Fruit fly (Drosophila melanogaster) whole organism, embryonic: ENCODE data around the gene betaTub65B.

Source experiments
- Adf1 ChIP-seq: fragments of 200-800 bp; sonication (Bioruptor generic); IDR thresholded peaks from 2 replicates; pipeline ENCODE4 v1.3.6; 2022; ENCODE audit warnings: missing biosample characterization, missing genetic modification characterization
- Asciz ChIP-seq: fragments of 200-800 bp; sonication (Bioruptor generic); optimal IDR thresholded peaks from 2 replicates; lab custom pipeline; 2017; ENCODE audit warnings: missing biosample characterization, mild to moderate bottlenecking, missing genetic modification characterization, missing genetic modification reagents
- CG10209 ChIP-seq: fragments of 200-800 bp; sonication (Bioruptor generic); optimal IDR thresholded peaks from 3 replicates; lab custom pipeline; 2017; ENCODE audit warnings: missing biosample characterization, mild to moderate bottlenecking, missing genetic modification characterization, missing genetic modification reagents
- CG10366 ChIP-seq: fragments of 200-800 bp; sonication (Bioruptor generic); IDR thresholded peaks from 2 replicates; pipeline ENCODE4 v1.3.6; 2022; ENCODE audit warnings: missing biosample characterization, missing genetic modification characterization
- CG10462 ChIP-seq: fragments of 200-800 bp; sonication (Bioruptor generic); optimal IDR thresholded peaks from 2 replicates; lab custom pipeline; 2016; ENCODE audit warnings: missing biosample characterization, missing genetic modification characterization
- CG12219 ChIP-seq: fragments of 200-800 bp; sonication (Bioruptor generic); optimal IDR thresholded peaks from 3 replicates; lab custom pipeline; 2018; ENCODE audit warnings: missing biosample characterization, mild to moderate bottlenecking, missing genetic modification characterization
- CG13123 ChIP-seq: fragments of 200-800 bp; sonication (Bioruptor generic); optimal IDR thresholded peaks from 2 replicates; lab custom pipeline; 2016; ENCODE audit warnings: missing biosample characterization, missing genetic modification characterization
- CG13287 ChIP-seq: fragments of 200-800 bp; sonication (Bioruptor generic); IDR thresholded peaks from 2 replicates; pipeline ENCODE4 v1.3.6; 2022; ENCODE audit warnings: missing biosample characterization, missing genetic modification characterization; ENCODE audit not compliant: partially characterized antibody
- CG14667 ChIP-seq: fragments of 200-800 bp; sonication (Bioruptor generic); IDR thresholded peaks from 2 replicates; pipeline ENCODE4 v1.3.6; 2022; ENCODE audit warnings: missing biosample characterization, missing genetic modification characterization
- CG1603 ChIP-seq: fragments of 200-800 bp; sonication (Bioruptor generic); optimal IDR thresholded peaks from 2 replicates; lab custom pipeline; 2019; ENCODE audit warnings: missing biosample characterization, mild to moderate bottlenecking, missing genetic modification characterization, moderate library complexity
- CG17361 ChIP-seq: fragments of 200-800 bp; sonication (Bioruptor generic); IDR thresholded peaks from 3 replicates; pipeline ENCODE4 v1.3.6; 2022; ENCODE audit warnings: missing biosample characterization, missing genetic modification characterization
- CG17568 ChIP-seq: fragments of 200-800 bp; sonication (Bioruptor generic); optimal IDR thresholded peaks from 2 replicates; lab custom pipeline; 2018; ENCODE audit warnings: missing biosample characterization, mild to moderate bottlenecking, missing genetic modification characterization, moderate library complexity
- CG30020 ChIP-seq: fragments of 200-800 bp; optimal IDR thresholded peaks from 2 replicates; lab custom pipeline; 2019; ENCODE audit warnings: missing biosample characterization, mild to moderate bottlenecking, missing genetic modification characterization, moderate library complexity
- CG3407 ChIP-seq: fragments of 200-800 bp; sonication (Bioruptor generic); optimal IDR thresholded peaks from 2 replicates; lab custom pipeline; 2018; ENCODE audit warnings: missing biosample characterization, mild to moderate bottlenecking, missing genetic modification characterization
- CG3726 ChIP-seq: fragments of 200-800 bp; sonication (Bioruptor generic); IDR thresholded peaks from 3 replicates; pipeline ENCODE4, ENCODE4 v1.3.6; 2022; ENCODE audit warnings: missing biosample characterization, missing genetic modification characterization
- CG4328 ChIP-seq: fragments of 200-800 bp; sonication (Bioruptor generic); optimal IDR thresholded peaks from 3 replicates; lab custom pipeline; 2017; ENCODE audit warnings: missing biosample characterization, missing genetic modification reagents, missing genetic modification characterization
- CG4404 ChIP-seq: fragments of 200-800 bp; sonication (Bioruptor generic); IDR thresholded peaks from 2 replicates; pipeline ENCODE4 v1.3.6; 2022; ENCODE audit warnings: missing biosample characterization, missing genetic modification characterization
- CG6175 ChIP-seq: fragments of 200-800 bp; sonication (Bioruptor generic); IDR thresholded peaks from 3 replicates; pipeline ENCODE4 v1.3.6; 2022; ENCODE audit warnings: missing biosample characterization, missing genetic modification characterization
- CG6272 ChIP-seq: fragments of 200-800 bp; sonication (Bioruptor generic); IDR thresholded peaks from 2 replicates; pipeline ENCODE4 v1.3.6; 2022; ENCODE audit warnings: missing biosample characterization, missing genetic modification characterization
- CG7928 ChIP-seq: fragments of 200-800 bp; sonication (Bioruptor generic); optimal IDR thresholded peaks from 2 replicates; lab custom pipeline; 2017; ENCODE audit warnings: missing biosample characterization, mild to moderate bottlenecking, missing genetic modification characterization
- CG8089 ChIP-seq: fragments of 200-800 bp; sonication (Bioruptor generic); optimal IDR thresholded peaks from 3 replicates; lab custom pipeline; 2016; ENCODE audit warnings: missing biosample characterization, missing genetic modification characterization
- CG8290 ChIP-seq, 3 experiments: fragments of 200-800 bp; sonication (Bioruptor generic); optimal IDR thresholded peaks; 2 replicates each; lab custom pipeline; 2016 to 2019; ENCODE audit warnings: missing biosample characterization in 3 of 3, missing genetic modification characterization in 3 of 3, mild to moderate bottlenecking in 2 of 3, moderate library complexity in 1 of 3
- CG8478 ChIP-seq: fragments of >200 bp; optimal IDR thresholded peaks from 2 replicates; lab custom pipeline; 2018
- CTCF ChIP-seq: fragments of 200-800 bp; sonication (Bioruptor generic); optimal IDR thresholded peaks from 2 replicates; lab custom pipeline; 2017; ENCODE audit warnings: missing biosample characterization, mild to moderate bottlenecking, missing genetic modification characterization, moderate library complexity
- Deaf1 ChIP-seq: fragments of 200-800 bp; optimal IDR thresholded peaks from 3 replicates; lab custom pipeline; 2019; ENCODE audit warnings: missing biosample characterization, mild to moderate bottlenecking, missing genetic modification characterization, moderate library complexity
- Elba2 ChIP-seq: fragments of 200-800 bp; sonication (Bioruptor generic); optimal IDR thresholded peaks from 3 replicates; lab custom pipeline; 2016; ENCODE audit warnings: missing biosample characterization, missing genetic modification characterization
- HLHmδ ChIP-seq: fragments of 200-800 bp; sonication (Bioruptor generic); optimal IDR thresholded peaks from 2 replicates; lab custom pipeline; 2018; ENCODE audit warnings: missing biosample characterization, mild to moderate bottlenecking, missing genetic modification characterization, moderate library complexity
- Hr3 ChIP-seq: fragments of 200-800 bp; sonication (Bioruptor generic); optimal IDR thresholded peaks from 3 replicates; lab custom pipeline; 2016; ENCODE audit warnings: missing biosample characterization, missing genetic modification characterization
- Max ChIP-seq: fragments of 200-800 bp; sonication (Bioruptor generic); optimal IDR thresholded peaks from 2 replicates; lab custom pipeline; 2016; ENCODE audit warnings: missing biosample characterization, mild to moderate bottlenecking, missing genetic modification characterization
- Mrtf ChIP-seq: fragments of 200-800 bp; sonication (Bioruptor generic); IDR thresholded peaks from 3 replicates; pipeline ENCODE4 v1.3.6; 2022; ENCODE audit warnings: missing biosample characterization, missing genetic modification characterization
- NK7.1 ChIP-seq: fragments of 200-800 bp; sonication (Bioruptor generic); optimal IDR thresholded peaks from 3 replicates; lab custom pipeline; 2016; ENCODE audit warnings: missing biosample characterization, missing genetic modification characterization
- Neu2 ChIP-seq: fragments of 200-800 bp; sonication (Bioruptor generic); optimal IDR thresholded peaks from 3 replicates; lab custom pipeline; 2016; ENCODE audit warnings: missing biosample characterization, missing genetic modification characterization, borderline replicate concordance
- NfI ChIP-seq: fragments of 200-800 bp; sonication (Bioruptor generic); optimal IDR thresholded peaks from 3 replicates; lab custom pipeline; 2018; ENCODE audit warnings: missing biosample characterization, mild to moderate bottlenecking, missing genetic modification characterization, moderate library complexity
- Oaz ChIP-seq: fragments of 200-800 bp; sonication (Bioruptor generic); IDR thresholded peaks from 2 replicates; pipeline ENCODE4 v1.3.6; 2022; ENCODE audit warnings: missing biosample characterization, missing genetic modification characterization
- Opbp ChIP-seq: fragments of 200-800 bp; sonication (Bioruptor generic); IDR thresholded peaks from 3 replicates; pipeline ENCODE4 v1.3.6; 2022; ENCODE audit warnings: missing biosample characterization, missing genetic modification characterization; ENCODE audit not compliant: partially characterized antibody
- Rfx ChIP-seq: fragments of 200-800 bp; sonication (Bioruptor generic); IDR thresholded peaks from 2 replicates; pipeline ENCODE4 v1.3.6; 2022; ENCODE audit warnings: missing biosample characterization, missing genetic modification characterization
- Tbp ChIP-seq: fragments of >200 bp; optimal IDR thresholded peaks from 2 replicates; lab custom pipeline; 2018; ENCODE audit warnings: missing biosample characterization, missing genetic modification characterization
- ac ChIP-seq: fragments of 200-800 bp; sonication (Bioruptor generic); optimal IDR thresholded peaks from 3 replicates; lab custom pipeline; 2017; ENCODE audit warnings: missing biosample characterization, mild to moderate bottlenecking, missing genetic modification characterization
- ash1 ChIP-seq: fragments of 200-800 bp; sonication (Bioruptor generic); optimal IDR thresholded peaks from 2 replicates; lab custom pipeline; 2018; ENCODE audit warnings: missing biosample characterization, mild to moderate bottlenecking, missing genetic modification characterization
- chn ChIP-seq: fragments of 200-800 bp; sonication (Bioruptor generic); optimal IDR thresholded peaks from 2 replicates; lab custom pipeline; 2016; ENCODE audit warnings: missing biosample characterization, missing genetic modification characterization
- da ChIP-seq: fragments of 200-800 bp; sonication (Bioruptor generic); optimal IDR thresholded peaks from 2 replicates; lab custom pipeline; 2016; ENCODE audit warnings: missing biosample characterization, missing genetic modification characterization
- gcm ChIP-seq: fragments of 200-800 bp; sonication (Bioruptor generic); optimal IDR thresholded peaks from 2 replicates; lab custom pipeline; 2019; ENCODE audit warnings: missing biosample characterization, mild to moderate bottlenecking, missing genetic modification characterization, moderate library complexity
- her ChIP-seq: fragments of 200-800 bp; sonication (Bioruptor generic); optimal IDR thresholded peaks from 2 replicates; lab custom pipeline; 2016; ENCODE audit warnings: missing biosample characterization, missing genetic modification characterization
- ind ChIP-seq: fragments of 200-800 bp; sonication (Bioruptor generic); optimal IDR thresholded peaks from 3 replicates; lab custom pipeline; 2016; ENCODE audit warnings: missing biosample characterization, missing genetic modification characterization
- lab ChIP-seq: fragments of 200-800 bp; sonication (Bioruptor generic); optimal IDR thresholded peaks from 3 replicates; lab custom pipeline; 2017; ENCODE audit warnings: missing biosample characterization, missing genetic modification characterization, mild to moderate bottlenecking, moderate library complexity, missing genetic modification reagents
- nmo ChIP-seq: fragments of 200-800 bp; sonication (Bioruptor generic); optimal IDR thresholded peaks from 2 replicates; lab custom pipeline; 2018; ENCODE audit warnings: missing biosample characterization, mild to moderate bottlenecking, missing genetic modification characterization, moderate library complexity
- psq ChIP-seq: fragments of 200-800 bp; sonication (Bioruptor generic); optimal IDR thresholded peaks from 2 replicates; lab custom pipeline; 2017; ENCODE audit warnings: missing biosample characterization, missing genetic modification characterization
- sim ChIP-seq: fragments of 200-800 bp; sonication (Bioruptor generic); IDR thresholded peaks from 2 replicates; pipeline ENCODE4 v1.3.6; 2022; ENCODE audit warnings: missing biosample characterization, missing genetic modification characterization
- so ChIP-seq: fragments of 200-800 bp; sonication (Bioruptor generic); IDR thresholded peaks from 3 replicates; pipeline ENCODE4 v1.3.6; 2022; ENCODE audit warnings: missing biosample characterization, missing genetic modification characterization
- sug ChIP-seq: fragments of 200-800 bp; optimal IDR thresholded peaks from 2 replicates; lab custom pipeline; 2019; ENCODE audit warnings: missing biosample characterization, mild to moderate bottlenecking, missing genetic modification characterization, moderate library complexity
- usp ChIP-seq: fragments of >200 bp; optimal IDR thresholded peaks from 2 replicates; lab custom pipeline; 2017; ENCODE audit warnings: missing biosample characterization, missing genetic modification characterization
- z ChIP-seq: fragments of 200-800 bp; sonication (Bioruptor generic); IDR thresholded peaks from 3 replicates; pipeline ENCODE4 v1.3.6; 2022; ENCODE audit warnings: missing biosample characterization, missing genetic modification characterization

The betaTub65B gene

dm6 chr3L:6576709-6577108 lies 46.2 kb downstream of the betaTub65B start (continued):
- no peak for TF ChIP-seq CG10462 (GFP tag; lab: Kevin White, UChicago)
- TF ChIP-seq CG3726 (GFP tag; lab: Robert Waterston, UW) = 0 out of 3 replicates have a peak, but pooled peaks have one; percentile 19
- no peak for TF ChIP-seq ac (GFP tag; lab: Kevin White, UChicago)
- TF ChIP-seq so (GFP tag; lab: Robert Waterston, UW) = peak; percentile 76; the same call in 2 of the 3 replicates
- TF ChIP-seq CG7928 (GFP tag; lab: Kevin White, UChicago) = no peak
- TF ChIP-seq CG6175 (GFP tag; lab: Robert Waterston, UW) = no peak
- TF ChIP-seq ash1 (GFP tag; lab: Kevin White, UChicago) = no peak
- no peak for TF ChIP-seq CG6272 (GFP tag; lab: Robert Waterston, UW)
- TF ChIP-seq Rfx = peak; percentile 77
- peak; percentile 69 for TF ChIP-seq CG10366 (GFP tag; lab: Robert Waterston, UW)
- no peak for TF ChIP-seq CG8290 (GFP tag; optimal IDR thresholded peaks at IDR 0.05; lab: Kevin White, UChicago)
- no peak for TF ChIP-seq CG8290 (tag; optimal IDR thresholded peaks at IDR 0.05; lab: Kevin White, UChicago)
- peak; percentile 68 for TF ChIP-seq CG12219 (GFP tag; lab: Kevin White, UChicago)
- TF ChIP-seq CG8478 (lab: Kevin White, UChicago) = no peak
- TF ChIP-seq Hr3 (GFP tag; lab: Kevin White, UChicago) = peak; percentile 27
- TF ChIP-seq da = no peak
- peak; percentile 18 for TF ChIP-seq chn (GFP tag; lab: Kevin White, UChicago)
- TF ChIP-seq CG14667 = peak; percentile 37
- TF ChIP-seq CG4328 (GFP tag; lab: Kevin White, UChicago) = no peak
- peak; percentile 53 for TF ChIP-seq NfI
- peak; percentile 81 for TF ChIP-seq lab (GFP tag; lab: Kevin White, UChicago)
- no peak for TF ChIP-seq Neu2 (GFP tag; lab: Kevin White, UChicago)
- no peak for TF ChIP-seq Elba2 (GFP tag; lab: Kevin White, UChicago)
- TF ChIP-seq sim (GFP tag; lab: Robert Waterston, UW) = no peak
- no peak for TF ChIP-seq Deaf1 (tag; lab: Kevin White, UChicago)
- TF ChIP-seq Adf1 (GFP tag; lab: Robert Waterston, UW) = no peak
- TF ChIP-seq CG17568 = no peak
- TF ChIP-seq Asciz = peak; percentile 47
- peak; percentile 29 for TF ChIP-seq NK7.1 (GFP tag; lab: Kevin White, UChicago)
- no peak for TF ChIP-seq CTCF
- TF ChIP-seq usp (GFP tag; lab: Kevin White, UChicago) = no peak
- peak; percentile 61 for TF ChIP-seq ind (GFP tag; lab: Kevin White, UChicago)
- TF ChIP-seq nmo (GFP tag; lab: Kevin White, UChicago) = peak; percentile 65
- TF ChIP-seq her (GFP tag; lab: Kevin White, UChicago) = peak; percentile 54
- peak; percentile 36 for TF ChIP-seq CG10209
- peak; percentile 32 for TF ChIP-seq CG8089
- TF ChIP-seq Oaz (GFP tag; lab: Robert Waterston, UW) = peak; percentile 44; the same call in 1 of the 2 replicates
- no peak; the same call in 1 of the 3 replicates for TF ChIP-seq CG17361
- TF ChIP-seq HLHmδ = no peak
- no peak for TF ChIP-seq psq (GFP tag; lab: Kevin White, UChicago)
- TF ChIP-seq Opbp (GFP tag; lab: Robert Waterston, UW) = no peak
- TF ChIP-seq sug (tag; lab: Kevin White, UChicago) = no peak
- 0 out of 3 replicates have a peak, but pooled peaks have one; percentile 48 for TF ChIP-seq Mrtf (GFP tag; lab: Robert Waterston, UW)
- TF ChIP-seq Tbp (GFP tag; lab: Kevin White, UChicago) = no peak
- TF ChIP-seq CG30020 = no peak
- TF ChIP-seq CG3407 (GFP tag; lab: Kevin White, UChicago) = no peak
- TF ChIP-seq CG13123 (GFP tag; lab: Kevin White, UChicago) = no peak
- TF ChIP-seq CG1603 (tag; lab: Kevin White, UChicago) = no peak
- TF ChIP-seq Max (GFP tag; lab: Kevin White, UChicago) = no peak
- TF ChIP-seq CG4404 (GFP tag; lab: Robert Waterston, UW) = no peak
- no peak for TF ChIP-seq gcm (GFP tag; lab: Kevin White, UChicago)
- no peak for TF ChIP-seq CG13287 (GFP tag; lab: Robert Waterston, UW)
- no peak for TF ChIP-seq z (GFP tag; lab: Robert Waterston, UW)
